Worm (Caenorhabditis elegans) whole organism, midembryonic: ENCODE data around the gene ZK218.5.

Experiments used
- T22C8.4 ChIP-seq: fragments of 200-800 bp; sonication (Bioruptor generic); IDR thresholded peaks from 2 replicates; pipeline ENCODE4 v1.3.6; 2022; ENCODE audit warnings: missing genetic modification characterization, missing compliant biosample characterization
- cog-1 ChIP-seq: sonication (generic microtip); optimal IDR thresholded peaks from 2 replicates; lab custom pipeline; 2016; ENCODE audit warnings: missing genetic modification characterization, missing compliant biosample characterization
- flt-1 ChIP-seq: fragments of 200-800 bp; sonication (Bioruptor generic); IDR thresholded peaks from 2 replicates; pipeline ENCODE4 v1.3.6; 2022; ENCODE audit warnings: missing genetic modification characterization, missing compliant biosample characterization
- ref-1 ChIP-seq: fragments of 200-800 bp; sonication (Bioruptor generic); conservative IDR thresholded peaks from 2 replicates; pipeline ENCODE4 v1.3.6; 2022; ENCODE audit warnings: missing genetic modification reagents, missing genetic modification characterization, missing compliant biosample characterization
- tab-1 ChIP-seq: fragments of 200-800 bp; sonication (Bioruptor generic); IDR thresholded peaks from 2 replicates; pipeline ENCODE4 v1.3.6; 2022; ENCODE audit warnings: missing genetic modification characterization, missing compliant biosample characterization
- ztf-23 ChIP-seq: fragments of 200-800 bp; sonication (Bioruptor generic); IDR thresholded peaks from 2 replicates; pipeline ENCODE4 v1.3.6; 2022; ENCODE audit warnings: missing genetic modification reagents, missing genetic modification characterization, missing compliant biosample characterization

DNA sequence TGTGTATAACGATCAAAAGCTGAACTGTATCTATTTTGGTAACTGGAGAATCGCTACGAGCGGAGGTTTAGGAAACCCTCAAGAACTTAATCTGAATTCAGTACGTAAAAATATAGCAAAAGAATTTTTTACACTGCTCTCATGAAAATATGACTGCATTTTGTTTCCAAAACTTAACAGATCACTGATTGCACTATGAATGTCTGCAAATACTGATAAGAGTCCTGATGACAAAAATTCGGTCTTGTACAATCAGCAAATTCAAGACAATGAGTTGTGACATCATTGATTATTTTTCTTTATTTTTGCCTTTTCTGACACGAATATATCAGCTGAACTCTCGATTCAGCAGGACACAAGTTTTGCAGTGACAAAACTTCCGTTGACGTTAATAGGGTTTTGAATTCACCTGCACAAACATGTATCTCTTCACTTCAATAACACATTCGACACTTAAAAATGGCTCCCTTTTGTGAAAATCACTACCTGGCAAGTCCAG lies 10.9 kb upstream of the ZK218.5 start, which contains the start of gene srh-237:
- no peak for TF ChIP-seq T22C8.4
- TF ChIP-seq flt-1 (GFP tag; lab: Robert Waterston, UW): no peak
- no peak for TF ChIP-seq tab-1 (GFP tag; lab: Robert Waterston, UW)
- TF ChIP-seq ref-1 (GFP tag; lab: Robert Waterston, UW): no peak
- TF ChIP-seq ztf-23 (GFP tag; lab: Robert Waterston, UW): no peak
- no peak for TF ChIP-seq cog-1 (tag; lab: Kevin White, UChicago)
